Fruit fly (Drosophila melanogaster) whole organism, embryonic: ENCODE results near the gene CG14105.

Experiments
- Ada2b ChIP-seq: fragments of 200-800 bp; sonication (Bioruptor generic); IDR thresholded peaks from 2 replicates; pipeline ENCODE4 v1.3.6; 2022; ENCODE audit warnings: missing biosample characterization, missing genetic modification characterization
- Atf6 ChIP-seq: fragments of 200-800 bp; sonication (Bioruptor generic); IDR thresholded peaks from 2 replicates; pipeline ENCODE4 v1.3.6; 2022; ENCODE audit warnings: missing biosample characterization, missing genetic modification characterization
- Awh ChIP-seq: fragments of 200-800 bp; sonication (Bioruptor generic); IDR thresholded peaks from 2 replicates; pipeline ENCODE4, ENCODE4 v1.3.6; 2022; ENCODE audit warnings: missing biosample characterization, missing genetic modification characterization
- BEAF-32 ChIP-seq: fragments of 200-800 bp; sonication (Bioruptor generic); optimal IDR thresholded peaks from 3 replicates; lab custom pipeline; 2017; ENCODE audit warnings: missing biosample characterization, missing genetic modification characterization, mild to moderate bottlenecking, moderate library complexity, missing genetic modification reagents
- Bgb ChIP-seq: fragments of 200-800 bp; sonication (Bioruptor generic); IDR thresholded peaks from 2 replicates; pipeline ENCODE4 v1.3.6; 2022; ENCODE audit warnings: missing biosample characterization, missing genetic modification characterization; ENCODE audit not compliant: partially characterized antibody
- CG10209 ChIP-seq: fragments of 200-800 bp; sonication (Bioruptor generic); optimal IDR thresholded peaks from 3 replicates; lab custom pipeline; 2017; ENCODE audit warnings: missing biosample characterization, mild to moderate bottlenecking, missing genetic modification characterization, missing genetic modification reagents
- CG10543 ChIP-seq: fragments of 200-800 bp; sonication (Bioruptor generic); optimal IDR thresholded peaks from 3 replicates; lab custom pipeline; 2017; ENCODE audit warnings: missing biosample characterization, mild to moderate bottlenecking, missing genetic modification characterization, moderate library complexity
- CG10565 ChIP-seq: fragments of 200-800 bp; sonication (Bioruptor generic); optimal IDR thresholded peaks from 3 replicates; lab custom pipeline; 2016; ENCODE audit warnings: missing biosample characterization, mild to moderate bottlenecking, missing genetic modification characterization
- CG12104 ChIP-seq: fragments of 200-800 bp; sonication (Bioruptor generic); optimal IDR thresholded peaks from 3 replicates; lab custom pipeline; 2016; ENCODE audit warnings: missing biosample characterization, missing genetic modification characterization
- CG15269 ChIP-seq: fragments of 200-800 bp; sonication (Bioruptor generic); optimal IDR thresholded peaks from 2 replicates; lab custom pipeline; 2018; ENCODE audit warnings: missing biosample characterization, mild to moderate bottlenecking, missing genetic modification characterization, moderate library complexity
- CG1529 ChIP-seq: fragments of 200-800 bp; sonication (Bioruptor generic); optimal IDR thresholded peaks from 3 replicates; lab custom pipeline; 2018; ENCODE audit warnings: missing biosample characterization, missing genetic modification characterization
- CG16813 ChIP-seq: fragments of 200-800 bp; sonication (Bioruptor generic); IDR thresholded peaks from 3 replicates; pipeline ENCODE4 v1.3.6; 2022; ENCODE audit warnings: missing biosample characterization, missing genetic modification characterization; ENCODE audit not compliant: partially characterized antibody
- CG18262 ChIP-seq: fragments of 200-800 bp; optimal IDR thresholded peaks from 3 replicates; lab custom pipeline; 2019; ENCODE audit warnings: missing biosample characterization, mild to moderate bottlenecking, missing genetic modification characterization, moderate library complexity
- CG2120 ChIP-seq: fragments of 200-800 bp; sonication (Bioruptor generic); optimal IDR thresholded peaks from 3 replicates; lab custom pipeline; 2016; ENCODE audit warnings: missing biosample characterization, missing genetic modification characterization
- CG33557 ChIP-seq: fragments of 200-800 bp; sonication (Bioruptor generic); optimal IDR thresholded peaks from 2 replicates; lab custom pipeline; 2019; ENCODE audit warnings: missing biosample characterization, mild to moderate bottlenecking, missing genetic modification characterization, moderate library complexity
- CG42726 ChIP-seq: fragments of 200-800 bp; sonication (Bioruptor generic); IDR thresholded peaks from 2 replicates; pipeline ENCODE4 v1.3.6; 2022; ENCODE audit warnings: missing biosample characterization, missing genetic modification characterization; ENCODE audit not compliant: partially characterized antibody
- CG6791 ChIP-seq: fragments of 200-800 bp; sonication (Bioruptor generic); IDR thresholded peaks from 3 replicates; pipeline ENCODE4 v1.3.6; 2022; ENCODE audit warnings: missing biosample characterization, missing genetic modification characterization; ENCODE audit not compliant: partially characterized antibody
- CG9215 ChIP-seq: fragments of 200-800 bp; sonication (Bioruptor generic); IDR thresholded peaks from 2 replicates; pipeline ENCODE4 v1.3.6; 2022; ENCODE audit warnings: missing biosample characterization, missing genetic modification characterization
- CHES-1-like ChIP-seq: fragments of 200-800 bp; sonication (Bioruptor generic); optimal IDR thresholded peaks from 2 replicates; lab custom pipeline; 2016; ENCODE audit warnings: missing biosample characterization, missing genetic modification characterization
- CoRest ChIP-seq: fragments of 200-800 bp; sonication (Bioruptor generic); optimal IDR thresholded peaks from 3 replicates; lab custom pipeline; 2018; ENCODE audit warnings: missing biosample characterization, mild to moderate bottlenecking, missing genetic modification characterization, moderate library complexity
- D ChIP-seq, 2 experiments: fragments of 200-800 bp in 1 of 2; fragments of >200 bp in 1 of 2; sonication (Bioruptor generic) in 1 of 2; optimal IDR thresholded peaks; 2 replicates in 1 of 2; 3 replicates in 1 of 2; lab custom pipeline; 2017; ENCODE audit warnings: mild to moderate bottlenecking in 1 of 2, missing biosample characterization in 1 of 2, missing genetic modification characterization in 1 of 2, missing genetic modification reagents in 1 of 2
- Doc2 ChIP-seq: fragments of 200-800 bp; sonication (Bioruptor generic); IDR thresholded peaks from 2 replicates; pipeline ENCODE4 v1.3.6; 2022; ENCODE audit warnings: missing biosample characterization, missing genetic modification characterization
- Doc3 ChIP-seq: fragments of 200-800 bp; sonication (Bioruptor generic); IDR thresholded peaks from 3 replicates; pipeline ENCODE4 v1.3.6; 2022; ENCODE audit warnings: missing biosample characterization, missing genetic modification characterization; ENCODE audit not compliant: partially characterized antibody
- Dref ChIP-seq: fragments of 200-800 bp; sonication (Bioruptor generic); IDR thresholded peaks from 2 replicates; pipeline ENCODE4 v1.3.6; 2022; ENCODE audit warnings: missing biosample characterization, missing genetic modification characterization
- Ets97D ChIP-seq: fragments of 200-800 bp; sonication (Bioruptor generic); optimal IDR thresholded peaks from 3 replicates; lab custom pipeline; 2016; ENCODE audit warnings: missing biosample characterization, missing genetic modification characterization
- Fer2 ChIP-seq: fragments of 200-800 bp; sonication (Bioruptor generic); optimal IDR thresholded peaks from 2 replicates; lab custom pipeline; 2018; ENCODE audit warnings: missing biosample characterization, mild to moderate bottlenecking, missing genetic modification characterization, moderate library complexity
- HLH4C ChIP-seq: fragments of 200-800 bp; sonication (Bioruptor generic); IDR thresholded peaks from 3 replicates; pipeline ENCODE4 v1.3.6; 2022; ENCODE audit warnings: missing biosample characterization, missing genetic modification characterization; ENCODE audit not compliant: partially characterized antibody
- Kr ChIP-seq: fragments of 200-800 bp; sonication (Bioruptor generic); optimal IDR thresholded peaks from 2 replicates; lab custom pipeline; 2017; ENCODE audit warnings: missing biosample characterization, mild to moderate bottlenecking, missing genetic modification characterization
- NC2β ChIP-seq: fragments of 200-800 bp; sonication (Bioruptor generic); optimal IDR thresholded peaks from 2 replicates; lab custom pipeline; 2016; ENCODE audit warnings: missing biosample characterization, missing genetic modification characterization
- Poxn ChIP-seq: fragments of 200-800 bp; sonication (Bioruptor generic); IDR thresholded peaks from 2 replicates; pipeline ENCODE4 v1.3.6; 2022; ENCODE audit warnings: missing biosample characterization, missing genetic modification characterization
- Rfx ChIP-seq: fragments of 200-800 bp; sonication (Bioruptor generic); IDR thresholded peaks from 2 replicates; pipeline ENCODE4 v1.3.6; 2022; ENCODE audit warnings: missing biosample characterization, missing genetic modification characterization
- al ChIP-seq: fragments of 200-800 bp; sonication (Bioruptor generic); IDR thresholded peaks from 2 replicates; pipeline ENCODE4 v1.3.6; 2022; ENCODE audit warnings: missing biosample characterization, missing genetic modification characterization
- ato ChIP-seq: fragments of 200-800 bp; sonication (Bioruptor generic); IDR thresholded peaks from 2 replicates; pipeline ENCODE4 v1.3.6; 2022; ENCODE audit warnings: missing biosample characterization, missing genetic modification characterization; ENCODE audit not compliant: partially characterized antibody
- bbx ChIP-seq: fragments of 200-800 bp; sonication (Bioruptor generic); IDR thresholded peaks from 2 replicates; pipeline ENCODE4 v1.3.6; 2022; ENCODE audit warnings: missing biosample characterization, missing genetic modification characterization; ENCODE audit not compliant: partially characterized antibody
- br ChIP-seq: fragments of >200 bp; optimal IDR thresholded peaks from 2 replicates; lab custom pipeline; 2017
- hb ChIP-seq: fragments of 200-800 bp; sonication (Bioruptor generic); IDR thresholded peaks from 3 replicates; pipeline ENCODE4 v1.3.6; 2022; ENCODE audit warnings: missing biosample characterization, missing genetic modification characterization; ENCODE audit not compliant: partially characterized antibody
- inv ChIP-seq: fragments of 200-800 bp; sonication (Bioruptor generic); IDR thresholded peaks from 2 replicates; pipeline ENCODE4 v1.3.6; 2022; ENCODE audit warnings: missing biosample characterization, missing genetic modification characterization; ENCODE audit not compliant: partially characterized antibody
- kah ChIP-seq: fragments of 200-800 bp; sonication (Bioruptor generic); optimal IDR thresholded peaks from 2 replicates; lab custom pipeline; 2018; ENCODE audit warnings: missing biosample characterization, mild to moderate bottlenecking, missing genetic modification characterization
- mld ChIP-seq: fragments of 200-800 bp; sonication (Bioruptor generic); IDR thresholded peaks from 3 replicates; pipeline ENCODE4 v1.3.6; 2022; ENCODE audit warnings: missing biosample characterization, missing genetic modification characterization; ENCODE audit not compliant: partially characterized antibody
- nerfin-2 ChIP-seq: fragments of 200-800 bp; sonication (Bioruptor generic); IDR thresholded peaks from 2 replicates; pipeline ENCODE4 v1.3.6; 2022; ENCODE audit warnings: missing biosample characterization, missing genetic modification characterization; ENCODE audit not compliant: partially characterized antibody
- org-1 ChIP-seq: fragments of 200-800 bp; sonication (Bioruptor generic); optimal IDR thresholded peaks from 2 replicates; lab custom pipeline; 2017; ENCODE audit warnings: missing biosample characterization, missing genetic modification characterization
- prd ChIP-seq, 3 experiments: fragments of >200 bp in 2 of 3; fragments of 200-800 bp in 1 of 3; sonication (Bioruptor generic) in 1 of 3; optimal IDR thresholded peaks in 2 of 3; IDR thresholded peaks in 1 of 3; 2 replicates in 2 of 3; 3 replicates in 1 of 3; pipeline versions ENCODE4 v1.3.6 to Lab custom; 2017 to 2022; ENCODE audit warnings: missing biosample characterization in 1 of 3, missing genetic modification characterization in 1 of 3
- sc ChIP-seq, 3 experiments: fragments of >200 bp in 2 of 3; fragments of 200-800 bp in 1 of 3; sonication (Bioruptor generic) in 1 of 3; optimal IDR thresholded peaks; 2 replicates in 2 of 3; 3 replicates in 1 of 3; lab custom pipeline; 2017; ENCODE audit warnings: mild to moderate bottlenecking in 1 of 3, missing biosample characterization in 1 of 3, missing genetic modification characterization in 1 of 3, missing genetic modification reagents in 1 of 3
- sima ChIP-seq: fragments of 200-800 bp; sonication (Bioruptor generic); optimal IDR thresholded peaks from 2 replicates; lab custom pipeline; 2016; ENCODE audit warnings: missing biosample characterization, missing genetic modification characterization
- trem ChIP-seq: fragments of 200-800 bp; optimal IDR thresholded peaks from 3 replicates; lab custom pipeline; 2019; ENCODE audit warnings: missing biosample characterization, mild to moderate bottlenecking, missing genetic modification characterization, moderate library complexity
- zen ChIP-seq: fragments of 200-800 bp; sonication (Bioruptor generic); optimal IDR thresholded peaks from 3 replicates; lab custom pipeline; 2018; ENCODE audit warnings: missing biosample characterization, mild to moderate bottlenecking, missing genetic modification characterization, moderate library complexity

The CG14105 gene

dm6 chr3L:13412200-13412885 lies 14.1 kb downstream of the CG14105 start, which contains the start of the genes CG10222 and flr (continued):
- TF ChIP-seq prd (optimal IDR thresholded peaks at IDR 0.05; lab: Kevin White, UChicago) (no peak), prd (GFP tag; IDR thresholded peaks at IDR 0.05; lab: Robert Waterston, UW) (no peak; the same call in 2 of the 3 replicates), zen (tag; lab: Kevin White, UChicago) (peak; percentile 10), sc (optimal IDR thresholded peaks at IDR 0.05; lab: Kevin White, UChicago) (no peak), sc (GFP tag; optimal IDR thresholded peaks at IDR 0.05; lab: Kevin White, UChicago) (no peak), al (GFP tag; lab: Robert Waterston, UW) (no peak), org-1 (GFP tag; lab: Kevin White, UChicago) (no peak), BEAF-32 (GFP tag; lab: Kevin White, UChicago) (peak; percentile 73), ato (no peak), CG2120 (GFP tag; lab: Kevin White, UChicago) (peak; percentile 6), Rfx (peak; percentile 43; the same call in 1 of the 2 replicates), Bgb (GFP tag; lab: Robert Waterston, UW) (peak; percentile 70), nerfin-2 (GFP tag; lab: Robert Waterston, UW) (peak; percentile 44; the same call in 1 of the 2 replicates), D (optimal IDR thresholded peaks at IDR 0.05; lab: Kevin White, UChicago) (peak; percentile 70), D (GFP tag; optimal IDR thresholded peaks at IDR 0.05; lab: Kevin White, UChicago) (peak; percentile 27), Atf6 (GFP tag; lab: Robert Waterston, UW) (no peak), CG10209 (GFP tag; lab: Kevin White, UChicago) (no peak), sima (GFP tag; lab: Kevin White, UChicago) (no peak), Awh (no peak), inv (GFP tag; lab: Robert Waterston, UW) (peak; percentile 64), Dref (GFP tag; lab: Robert Waterston, UW) (peak; percentile 76), CHES-1-like (GFP tag; lab: Kevin White, UChicago) (no peak), HLH4C (peak; percentile 82), CG42726 (GFP tag; lab: Robert Waterston, UW) (0 out of 2 replicates have a peak, but pooled peaks have one; percentile 42), Doc3 (GFP tag; lab: Robert Waterston, UW) (peak; percentile 68; the same call in 2 of the 3 replicates), Kr (GFP tag; lab: Kevin White, UChicago) (peak; percentile 98), CG33557 (GFP tag; lab: Kevin White, UChicago) (no peak), kah (no peak), Fer2 (no peak), NC2β (no peak), CG16813 (GFP tag; lab: Robert Waterston, UW) (peak; percentile 75), CG9215 (0 out of 2 replicates have a peak, but pooled peaks have one; percentile 8), CG10565 (GFP tag; lab: Kevin White, UChicago) (no peak), Doc2 (GFP tag; lab: Robert Waterston, UW) (no peak), CG18262 (tag; lab: Kevin White, UChicago) (peak; percentile 32), br (lab: Kevin White, UChicago) (no peak), hb (GFP tag; lab: Robert Waterston, UW) (peak; percentile 69), trem (tag; lab: Kevin White, UChicago) (peak; percentile 41), CoRest (tag; lab: Kevin White, UChicago) (peak; percentile 46), CG1529 (GFP tag; lab: Kevin White, UChicago) (no peak), CG10543 (GFP tag; lab: Kevin White, UChicago) (peak; percentile 30), Poxn (no peak), Ets97D (GFP tag; lab: Kevin White, UChicago) (peak; percentile 13), CG15269 (tag; lab: Kevin White, UChicago) (peak; percentile 5), Ada2b (GFP tag; lab: Robert Waterston, UW) (no peak), bbx (GFP tag; lab: Robert Waterston, UW) (peak; percentile 67), mld (GFP tag; lab: Robert Waterston, UW) (0 out of 3 replicates have a peak, but pooled peaks have one; percentile 62), CG12104 (peak; percentile 20), CG6791 (GFP tag; lab: Robert Waterston, UW) (peak; percentile 75; the same call in 2 of the 3 replicates)
